Worm (Caenorhabditis elegans): ENCODE measurements around the gene srw-36.

Gene srw-36

DNA sequence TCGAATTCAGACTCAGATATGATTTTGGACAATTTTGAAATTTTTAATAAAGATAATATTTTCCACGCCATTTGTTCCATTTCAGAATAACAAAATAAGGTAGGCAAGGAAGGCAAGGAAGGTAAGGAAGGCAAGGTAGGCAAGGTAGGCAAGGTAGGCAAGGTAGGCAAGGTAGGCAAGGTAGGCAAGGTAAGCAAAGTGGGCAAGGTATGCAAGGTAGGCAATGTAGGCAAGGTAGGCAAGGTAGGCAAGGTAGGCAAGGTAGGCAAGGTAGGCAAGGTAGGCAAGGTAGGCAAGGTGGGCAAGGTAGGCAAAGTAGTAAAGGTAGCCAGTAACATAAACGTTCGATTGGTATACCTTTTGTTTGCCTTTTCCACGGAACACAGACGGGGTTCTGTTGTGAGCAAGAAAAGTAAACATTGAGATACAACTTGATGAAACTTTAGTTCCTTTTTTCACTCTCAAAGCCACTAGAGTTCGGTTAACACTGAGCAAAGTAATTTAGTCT is 16.8 kb downstream of the srw-36 start, which contains the start of gene Y70C5C.1:
Gene Y70C5C.1, plus strand, starts transcription at position 458 of the 508 bp plus-strand sequence.
- TF ChIP-seq dao-5 (tag; optimal IDR thresholded peaks at IDR 0.05) (no peak), him-1 (tag; optimal IDR thresholded peaks at IDR 0.05) (no peak), W03F9.2 (tag; optimal IDR thresholded peaks at IDR 0.05) (no peak)

DNA sequence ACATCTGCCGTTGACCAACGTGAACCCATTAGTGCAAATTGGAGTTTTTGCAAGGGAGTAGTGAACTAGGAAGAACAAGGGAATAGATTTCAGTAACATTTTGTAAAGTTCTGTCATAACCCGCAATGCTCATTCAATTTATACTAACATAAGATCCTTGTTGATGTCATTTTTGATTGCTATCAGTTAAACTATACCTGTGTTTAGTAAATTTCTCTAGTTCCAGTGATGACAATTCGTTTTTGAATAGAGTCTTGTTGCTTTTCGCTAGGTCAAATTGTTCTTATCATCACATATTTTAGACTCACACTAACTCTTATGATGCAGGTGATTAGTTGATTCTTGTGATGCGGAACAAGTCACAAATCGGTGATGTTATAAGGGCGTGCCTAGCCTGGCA is 23.6 kb downstream of the srw-36 start, which contains the start of gene clec-9:
Gene clec-9, minus strand, starts transcription at position 101 of the 400 bp plus-strand sequence.
- TF ChIP-seq W03F9.2 (tag; optimal IDR thresholded peaks at IDR 0.05) = no peak
- TF ChIP-seq dao-5 (tag; optimal IDR thresholded peaks at IDR 0.05) = no peak
- TF ChIP-seq him-1 (tag; optimal IDR thresholded peaks at IDR 0.05) = no peak

DNA sequence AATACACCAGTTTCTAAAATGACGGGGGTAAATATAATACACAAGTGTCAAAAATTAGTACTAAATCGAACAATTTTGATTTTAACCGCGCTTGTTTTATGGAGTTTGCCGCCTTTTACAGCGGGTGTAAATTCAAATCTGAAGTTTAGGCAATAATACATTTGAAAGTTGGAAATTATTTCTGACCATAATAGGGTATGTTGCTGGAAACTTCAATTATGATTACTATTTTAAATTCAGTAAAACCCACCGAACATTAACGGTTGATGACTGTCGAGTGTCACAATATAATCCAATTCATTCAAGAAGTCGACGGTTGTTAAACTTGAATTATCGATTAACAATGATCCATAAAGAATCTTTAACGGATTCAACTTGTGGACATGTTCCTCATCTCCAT is 30.8 kb downstream of the srw-36 start:
- TF ChIP-seq W03F9.2 (tag; optimal IDR thresholded peaks at IDR 0.05) (no peak), him-1 (tag; optimal IDR thresholded peaks at IDR 0.05) (no peak), dao-5 (tag; optimal IDR thresholded peaks at IDR 0.05) (no peak)

DNA sequence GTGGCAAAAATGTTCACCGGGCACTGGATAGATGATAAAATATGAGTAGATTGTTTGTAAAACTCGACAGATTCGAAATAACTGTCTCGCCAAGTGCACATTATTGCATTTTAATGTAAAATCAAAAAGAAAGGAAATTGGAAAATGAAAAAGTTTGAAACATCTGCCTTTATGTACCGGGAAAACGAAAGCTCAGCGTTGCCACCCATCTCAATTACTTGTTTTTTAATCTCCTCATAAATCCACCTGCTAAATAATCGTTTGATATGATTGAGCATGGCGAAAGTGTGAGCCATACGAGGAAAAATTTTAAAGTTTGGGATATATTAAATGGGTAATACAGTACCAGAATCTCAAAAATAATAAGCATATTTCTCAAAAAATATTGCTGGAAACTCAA is 33.6 kb downstream of the srw-36 start, which contains the start of gene srh-137:
Gene srh-137, minus strand, starts transcription at position 101 of the 400 bp plus-strand sequence.
- TF ChIP-seq dao-5 (tag; optimal IDR thresholded peaks at IDR 0.05) (no peak), him-1 (tag; optimal IDR thresholded peaks at IDR 0.05) (no peak), W03F9.2 (tag; optimal IDR thresholded peaks at IDR 0.05) (no peak)

DNA sequence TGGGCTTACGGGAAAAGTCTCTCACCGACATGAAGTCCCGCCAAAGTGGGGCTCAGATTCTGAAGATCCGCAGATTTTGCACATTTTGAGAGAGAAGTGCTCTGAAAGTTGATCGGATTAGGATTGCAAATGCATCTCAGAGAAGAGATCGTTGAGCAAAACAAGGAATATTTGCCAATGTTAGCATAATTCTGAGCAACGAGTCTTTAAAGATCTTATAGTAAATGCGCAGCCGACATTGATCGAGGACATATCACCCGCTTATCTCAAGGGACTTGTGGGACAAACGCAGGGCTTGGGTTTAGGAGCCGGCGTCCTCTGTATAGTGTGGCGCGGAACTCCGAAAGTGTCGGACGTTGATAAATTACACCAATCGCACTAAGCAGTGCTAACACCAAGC is 40.8 kb downstream of the srw-36 start, which contains the start of gene nhr-112:
Gene nhr-112, minus strand, starts transcription at position 101 of the 400 bp plus-strand sequence.
- TF ChIP-seq him-1 (tag; optimal IDR thresholded peaks at IDR 0.05) (no peak), dao-5 (tag; optimal IDR thresholded peaks at IDR 0.05) (no peak), W03F9.2 (tag; optimal IDR thresholded peaks at IDR 0.05) (no peak)

DNA sequence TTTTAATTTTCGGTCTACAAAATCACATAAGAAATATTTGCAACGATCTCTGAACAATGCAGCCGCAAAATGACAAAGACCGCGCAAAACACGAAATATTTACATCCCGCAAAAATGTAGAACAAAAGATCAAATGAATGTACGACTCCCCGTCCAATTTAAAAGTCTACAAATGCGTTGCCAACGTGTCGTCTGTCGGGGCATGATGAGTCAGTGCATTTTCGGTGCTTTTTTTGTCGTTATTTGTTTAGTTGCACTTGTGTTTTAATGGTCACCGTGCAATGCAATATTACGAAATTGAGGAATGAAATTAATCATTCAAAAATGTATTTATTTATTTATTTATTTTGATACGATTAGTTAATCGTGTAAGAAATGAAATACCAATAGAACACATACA is 41.6 kb downstream of the srw-36 start:
- TF ChIP-seq him-1 (tag; optimal IDR thresholded peaks at IDR 0.05) = no peak
- no peak for TF ChIP-seq dao-5 (tag; optimal IDR thresholded peaks at IDR 0.05)
- no peak for TF ChIP-seq W03F9.2 (tag; optimal IDR thresholded peaks at IDR 0.05)

DNA sequence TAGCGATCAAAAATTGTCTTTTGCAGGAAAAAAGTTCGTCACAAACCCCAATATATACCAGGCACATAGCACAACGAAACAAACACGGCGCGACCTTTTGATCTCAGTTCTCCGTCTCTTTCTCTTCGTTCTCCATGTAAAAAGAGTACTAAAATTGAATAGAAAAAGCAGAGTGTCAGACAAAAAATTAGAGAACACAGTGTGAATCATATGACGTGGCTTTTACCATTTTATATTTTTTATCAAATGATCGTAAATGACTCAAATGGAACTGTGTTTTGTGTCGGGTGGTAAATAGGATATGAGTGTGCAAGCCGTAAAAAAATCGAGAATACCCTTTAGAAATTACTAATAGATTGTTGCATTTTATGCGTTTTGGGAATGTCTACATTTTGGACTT is 43.0 kb downstream of the srw-36 start:
- no peak for TF ChIP-seq him-1 (tag; optimal IDR thresholded peaks at IDR 0.05)
- peak; percentile 47 for TF ChIP-seq W03F9.2 (tag; optimal IDR thresholded peaks at IDR 0.05)

DNA sequence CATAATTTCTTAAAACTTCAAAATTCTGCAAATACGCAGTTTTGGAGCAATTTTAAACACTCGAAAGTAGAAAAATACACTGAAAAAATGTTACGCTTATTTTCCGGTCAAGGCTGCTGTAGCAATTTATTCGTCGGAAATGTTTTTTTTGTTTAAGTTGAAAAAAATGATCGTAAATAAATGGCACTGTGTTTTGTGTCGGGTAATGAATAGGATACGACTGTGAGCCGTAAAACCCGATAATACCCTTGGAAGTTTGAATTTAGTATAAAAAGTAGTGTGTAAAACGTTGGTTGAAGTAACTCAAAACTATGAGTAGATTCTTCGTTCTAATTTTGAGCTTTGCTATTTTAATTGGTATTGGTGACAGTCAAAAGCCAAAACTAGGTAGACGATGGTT is 43.9 kb downstream of the srw-36 start, which contains the start of gene T25E12.14:
Gene T25E12.14, plus strand, starts transcription at position 301 of the 400 bp plus-strand sequence.
- TF ChIP-seq dao-5 (tag; optimal IDR thresholded peaks at IDR 0.05) (no peak), W03F9.2 (tag; optimal IDR thresholded peaks at IDR 0.05) (no peak), him-1 (tag; optimal IDR thresholded peaks at IDR 0.05) (no peak)

DNA sequence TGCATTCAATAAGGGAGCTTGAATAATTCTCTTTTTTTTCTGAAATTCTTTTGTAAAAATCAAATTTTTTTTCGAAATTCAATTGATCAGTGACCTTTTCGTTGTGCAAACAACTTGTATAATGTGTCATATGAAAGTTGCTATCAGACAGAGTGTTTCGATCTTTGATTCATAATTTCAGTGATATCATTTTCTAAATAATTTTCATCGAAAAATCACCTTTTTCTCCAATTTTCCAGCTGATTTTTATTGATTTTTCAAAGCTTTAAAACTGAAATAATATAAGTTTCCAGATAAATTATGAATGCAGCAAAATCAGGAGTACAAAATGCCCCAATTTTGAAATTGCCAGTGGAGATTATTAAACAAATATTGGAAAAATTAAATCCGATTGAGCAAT is 45.4 kb downstream of the srw-36 start, which contains the start of gene fbxa-127:
Gene fbxa-127, plus strand, starts transcription at position 301 of the 400 bp plus-strand sequence.
- TF ChIP-seq him-1 (tag; optimal IDR thresholded peaks at IDR 0.05) (no peak), W03F9.2 (tag; optimal IDR thresholded peaks at IDR 0.05) (no peak), dao-5 (tag; optimal IDR thresholded peaks at IDR 0.05) (no peak)

DNA sequence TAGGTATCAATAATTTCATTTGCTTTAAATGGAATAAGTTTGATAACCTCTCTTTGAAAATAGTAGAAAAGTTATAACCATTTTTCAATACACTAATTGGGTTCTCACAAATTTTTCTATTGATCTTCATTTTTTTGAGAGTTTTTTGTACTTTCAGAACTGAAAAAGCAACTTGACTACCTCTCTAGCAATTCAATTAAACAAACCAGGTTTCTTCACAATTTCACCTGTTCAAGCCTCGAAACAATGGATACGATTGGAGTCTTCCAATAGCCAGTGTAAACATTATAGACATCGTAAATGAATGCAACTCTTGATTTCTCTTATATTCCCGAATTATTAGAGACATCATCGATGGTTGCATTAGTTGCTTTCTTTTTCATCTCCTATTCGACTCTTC is 47.0 kb downstream of the srw-36 start, which contains the start of gene srz-99:
Gene srz-99, plus strand, starts transcription at position 301 of the 400 bp plus-strand sequence.
- no peak for TF ChIP-seq dao-5 (tag; optimal IDR thresholded peaks at IDR 0.05)
- TF ChIP-seq him-1 (tag; optimal IDR thresholded peaks at IDR 0.05) = no peak
- TF ChIP-seq W03F9.2 (tag; optimal IDR thresholded peaks at IDR 0.05) = no peak

DNA sequence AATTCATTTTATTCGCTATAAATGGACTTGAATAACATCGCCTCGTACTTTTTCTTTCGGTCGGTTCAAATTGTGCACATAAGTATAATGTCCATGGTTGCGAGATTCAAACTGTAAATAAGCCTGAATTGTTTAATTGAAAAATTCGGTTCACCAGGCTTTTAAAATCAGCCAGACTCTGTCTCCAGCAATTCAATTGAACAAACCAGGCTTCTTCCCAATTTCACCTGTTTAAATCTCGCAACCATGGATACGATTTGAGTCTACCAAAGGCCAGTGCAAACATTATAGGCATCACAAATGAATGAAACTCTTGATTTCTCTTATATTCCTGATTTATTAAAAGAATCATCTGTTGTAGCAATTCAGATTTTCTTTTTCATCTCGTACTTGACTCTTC is 48.6 kb downstream of the srw-36 start, which contains the start of gene srz-100:
Gene srz-100, plus strand, starts transcription at position 301 of the 400 bp plus-strand sequence.
- no peak for TF ChIP-seq dao-5 (tag; optimal IDR thresholded peaks at IDR 0.05)
- TF ChIP-seq him-1 (tag; optimal IDR thresholded peaks at IDR 0.05) = no peak
- TF ChIP-seq W03F9.2 (tag; optimal IDR thresholded peaks at IDR 0.05) = no peak

DNA sequence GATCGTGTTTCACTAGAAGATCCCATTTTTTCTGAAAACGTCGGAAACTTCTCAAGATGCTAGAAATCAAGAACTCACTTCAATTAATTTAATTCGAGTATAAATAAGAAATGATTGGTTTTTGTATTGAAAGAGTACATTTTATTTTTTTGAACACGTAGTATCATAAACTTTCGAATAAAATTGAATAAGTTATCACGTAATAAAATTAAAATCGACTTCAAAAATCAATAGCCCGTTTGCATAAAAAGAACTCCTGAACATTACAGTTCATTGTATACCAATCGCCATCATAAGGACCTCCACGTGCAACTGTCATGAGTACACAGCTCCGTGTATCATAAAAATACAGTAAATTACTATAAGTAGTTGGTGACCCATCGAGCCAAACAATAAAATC is 50.7 kb downstream of the srw-36 start, which contains the start of gene T25E12.16:
Gene T25E12.16, minus strand, starts transcription at position 101 of the 400 bp plus-strand sequence.
- TF ChIP-seq dao-5 (tag; optimal IDR thresholded peaks at IDR 0.05) = no peak
